Worm (Caenorhabditis elegans) whole organism, mixed stage, embryonic: ENCODE data around the gene R144.11.

Source experiments
- pha-4 ChIP-seq: fragments of 150-350 bp; optimal IDR thresholded peaks from 2 replicates; lab custom pipeline; 2018; ENCODE audit warnings: missing biosample characterization, missing genetic modification reagents, missing genetic modification characterization
- snpc-4 ChIP-seq: fragments of 150-350 bp; optimal IDR thresholded peaks from 2 replicates; lab custom pipeline; 2014; ENCODE audit warnings: missing biosample characterization, missing genetic modification characterization
- sptf-1 ChIP-seq: sonication (generic microtip); optimal IDR thresholded peaks from 2 replicates; lab custom pipeline; 2017; ENCODE audit warnings: mild to moderate bottlenecking, missing genetic modification characterization, moderate library complexity, missing compliant biosample characterization

ce11 chrIII:4960204-4960603 is 48.4 kb downstream of the R144.11 start, which contains the start of gene C27F2.4:
- TF ChIP-seq sptf-1 (tag; lab: Kevin White, UChicago) (no peak), snpc-4 (tag; lab: Kevin White, UChicago) (no peak), pha-4 (tag; lab: Kevin White, UChicago) (no peak)
